Fruit fly (Drosophila melanogaster) whole organism, pupa: ENCODE measurements around the gene CG12012.

Experiments used
- CG12605 ChIP-seq: fragments of 200-800 bp; sonication (Bioruptor generic); IDR thresholded peaks from 2 replicates; pipeline ENCODE4 v1.3.6; 2022; ENCODE audit warnings: missing biosample characterization, missing genetic modification characterization
- CG15710 ChIP-seq: fragments of 200-800 bp; sonication (Bioruptor generic); optimal IDR thresholded peaks from 2 replicates; lab custom pipeline; 2018; ENCODE audit warnings: missing biosample characterization, mild to moderate bottlenecking, missing genetic modification characterization, moderate library complexity
- CG32121 ChIP-seq: fragments of 200-800 bp; sonication (Bioruptor generic); IDR thresholded peaks from 2 replicates; pipeline ENCODE4 v1.3.6; 2022; ENCODE audit warnings: missing biosample characterization, missing genetic modification characterization
- CG34367 ChIP-seq: fragments of 200-800 bp; sonication (Bioruptor generic); optimal IDR thresholded peaks from 2 replicates; lab custom pipeline; 2018; ENCODE audit warnings: missing biosample characterization, mild to moderate bottlenecking, missing genetic modification characterization
- CG4496 ChIP-seq: fragments of 200-800 bp; sonication (Bioruptor generic); IDR thresholded peaks from 3 replicates; pipeline ENCODE4 v1.3.6; 2022; ENCODE audit warnings: missing biosample characterization, missing genetic modification characterization
- CG8159 ChIP-seq: fragments of 200-800 bp; sonication (Bioruptor generic); optimal IDR thresholded peaks from 3 replicates; lab custom pipeline; 2018; ENCODE audit warnings: missing biosample characterization, mild to moderate bottlenecking, missing genetic modification characterization, moderate library complexity
- CG8301 ChIP-seq: fragments of 200-800 bp; sonication (Bioruptor generic); optimal IDR thresholded peaks from 2 replicates; lab custom pipeline; 2018; ENCODE audit warnings: missing biosample characterization, mild to moderate bottlenecking, missing genetic modification characterization
- D1 ChIP-seq: fragments of 200-800 bp; sonication (Bioruptor generic); optimal IDR thresholded peaks from 2 replicates; lab custom pipeline; 2018; ENCODE audit warnings: missing biosample characterization, mild to moderate bottlenecking, missing genetic modification characterization, moderate library complexity
- Pif1A ChIP-seq: fragments of 200-800 bp; sonication (Bioruptor generic); optimal IDR thresholded peaks from 3 replicates; lab custom pipeline; 2016; ENCODE audit warnings: missing biosample characterization, missing genetic modification characterization
- Pif1B ChIP-seq: fragments of 200-800 bp; sonication (Bioruptor generic); optimal IDR thresholded peaks from 3 replicates; lab custom pipeline; 2016; ENCODE audit warnings: missing biosample characterization, missing genetic modification characterization
- Snoo ChIP-seq: fragments of 200-800 bp; sonication (Bioruptor generic); optimal IDR thresholded peaks from 3 replicates; lab custom pipeline; 2017; ENCODE audit warnings: missing biosample characterization, mild to moderate bottlenecking, missing genetic modification characterization, inconsistent platforms
- fd96Ca ChIP-seq: fragments of 200-800 bp; sonication (Bioruptor generic); IDR thresholded peaks from 3 replicates; pipeline ENCODE4 v1.3.6; 2022; ENCODE audit warnings: missing biosample characterization, missing genetic modification characterization
- gl ChIP-seq: fragments of 200-800 bp; sonication (Bioruptor generic); optimal IDR thresholded peaks from 2 replicates; lab custom pipeline; 2018; ENCODE audit warnings: missing biosample characterization, mild to moderate bottlenecking, missing genetic modification characterization

DNA sequence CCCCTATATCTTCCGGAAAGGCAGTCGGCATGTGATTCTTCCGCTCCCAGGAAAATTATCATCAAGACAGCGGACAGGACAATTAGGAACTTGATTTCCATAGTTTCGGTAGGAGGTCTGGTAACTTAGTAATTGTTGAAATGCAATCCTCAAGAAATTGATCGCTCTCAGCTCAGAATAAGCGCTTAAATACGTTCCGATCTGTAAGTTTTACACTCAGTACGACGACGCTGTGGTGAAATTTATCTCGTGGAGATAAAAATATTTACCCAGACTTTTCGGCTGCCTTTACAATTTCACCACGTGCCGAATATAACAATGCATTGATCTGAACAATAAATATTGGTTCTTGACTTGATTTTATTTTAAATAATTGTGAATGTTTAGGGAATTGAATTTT, 40.9 kb upstream of the CG12012 start, which contains the start of gene Drsl1:
- TF ChIP-seq Snoo: no peak
- TF ChIP-seq D1: no peak
- TF ChIP-seq fd96Ca (GFP tag; lab: Robert Waterston, UW): no peak
- TF ChIP-seq CG12605 (GFP tag; lab: Robert Waterston, UW): no peak
- TF ChIP-seq CG32121 (GFP tag; lab: Robert Waterston, UW): no peak
- no peak for TF ChIP-seq CG8159
- no peak for TF ChIP-seq CG8301 (tag; lab: Kevin White, UChicago)
- no peak for TF ChIP-seq Pif1B (GFP tag; lab: Kevin White, UChicago)
- no peak for TF ChIP-seq CG15710 (tag; lab: Kevin White, UChicago)
- no peak for TF ChIP-seq CG4496
- no peak for TF ChIP-seq CG34367 (tag; lab: Kevin White, UChicago)
- no peak for TF ChIP-seq Pif1A (GFP tag; lab: Kevin White, UChicago)
- no peak for TF ChIP-seq gl (tag; lab: Kevin White, UChicago)
